Worm (Caenorhabditis elegans) whole organism, mixed stage, embryonic: ENCODE data around the gene cox-10.

Source experiments
- M03D4.4 ChIP-seq: sonication (generic microtip); optimal IDR thresholded peaks from 2 replicates; lab custom pipeline; 2017; ENCODE audit warnings: mild to moderate bottlenecking, missing genetic modification characterization, missing compliant biosample characterization
- bed-3 ChIP-seq: fragments of 200-800 bp; sonication (Bioruptor generic); optimal IDR thresholded peaks from 3 replicates; lab custom pipeline; 2018; ENCODE audit warnings: mild to moderate bottlenecking, missing genetic modification characterization, moderate library complexity, missing compliant biosample characterization
- blmp-1 ChIP-seq: fragments of 150-350 bp; optimal IDR thresholded peaks from 2 replicates; lab custom pipeline; 2014; ENCODE audit warnings: missing biosample characterization, missing genetic modification characterization
- ceh-39 ChIP-seq: fragments of 150-350 bp; optimal IDR thresholded peaks from 2 replicates; lab custom pipeline; 2014; ENCODE audit warnings: missing biosample characterization, missing genetic modification characterization
- ceh-43 ChIP-seq: fragments of 200-800 bp; sonication (Bioruptor generic); optimal IDR thresholded peaks from 2 replicates; lab custom pipeline; 2018; ENCODE audit warnings: mild to moderate bottlenecking, missing genetic modification characterization, moderate library complexity, missing compliant biosample characterization
- ceh-83 ChIP-seq: fragments of 200-800 bp; sonication (Bioruptor generic); optimal IDR thresholded peaks from 2 replicates; lab custom pipeline; 2018; ENCODE audit warnings: mild to moderate bottlenecking, missing genetic modification characterization, missing compliant biosample characterization
- ces-1 ChIP-seq: fragments of 150-350 bp; optimal IDR thresholded peaks from 2 replicates; lab custom pipeline; 2014; ENCODE audit warnings: missing biosample characterization, missing genetic modification reagents, missing genetic modification characterization
- cnd-1 ChIP-seq: fragments of 200-800 bp; sonication (Bioruptor generic); optimal IDR thresholded peaks from 2 replicates; lab custom pipeline; 2018; ENCODE audit warnings: mild to moderate bottlenecking, missing genetic modification characterization, missing compliant biosample characterization
- drap-1 ChIP-seq: fragments of 200-800 bp; sonication (Bioruptor generic); optimal IDR thresholded peaks from 3 replicates; lab custom pipeline; 2018; ENCODE audit warnings: mild to moderate bottlenecking, missing genetic modification characterization, missing compliant biosample characterization
- elt-1 ChIP-seq: sonication (generic microtip); optimal IDR thresholded peaks from 2 replicates; lab custom pipeline; 2017; ENCODE audit warnings: missing genetic modification characterization, mild to moderate bottlenecking, missing compliant biosample characterization, antibody characterized with exemption, moderate library complexity, borderline replicate concordance; ENCODE audit not compliant: insufficient read depth
- elt-3 ChIP-seq: fragments of 150-350 bp; optimal IDR thresholded peaks from 2 replicates; lab custom pipeline; 2014; ENCODE audit warnings: missing biosample characterization, missing genetic modification characterization
- flh-1 ChIP-seq: fragments of 200-800 bp; sonication (Bioruptor generic); optimal IDR thresholded peaks from 2 replicates; lab custom pipeline; 2018; ENCODE audit warnings: mild to moderate bottlenecking, missing genetic modification characterization, moderate library complexity, missing compliant biosample characterization
- ham-2 ChIP-seq: fragments of 200-800 bp; sonication (Bioruptor generic); optimal IDR thresholded peaks from 2 replicates; lab custom pipeline; 2018; ENCODE audit warnings: mild to moderate bottlenecking, missing genetic modification characterization, missing compliant biosample characterization
- hlh-1 ChIP-seq: fragments of 150-350 bp; optimal IDR thresholded peaks from 2 replicates; lab custom pipeline; 2014; ENCODE audit warnings: missing biosample characterization, missing genetic modification reagents, missing genetic modification characterization
- lin-13 ChIP-seq: fragments of 150-350 bp; optimal IDR thresholded peaks from 2 replicates; lab custom pipeline; 2014; ENCODE audit warnings: missing biosample characterization, missing genetic modification characterization
- lin-32 ChIP-seq: fragments of 200-800 bp; sonication (Bioruptor generic); optimal IDR thresholded peaks from 2 replicates; lab custom pipeline; 2018; ENCODE audit warnings: mild to moderate bottlenecking, missing genetic modification characterization, missing compliant biosample characterization
- lsy-2 ChIP-seq: fragments of 150-350 bp; optimal IDR thresholded peaks from 2 replicates; lab custom pipeline; 2014; ENCODE audit warnings: missing biosample characterization, missing genetic modification characterization
- mab-5 ChIP-seq: fragments of 150-350 bp; optimal IDR thresholded peaks from 2 replicates; lab custom pipeline; 2014; ENCODE audit warnings: missing biosample characterization, missing genetic modification characterization
- mep-1 ChIP-seq: fragments of 150-350 bp; optimal IDR thresholded peaks from 2 replicates; lab custom pipeline; 2017; ENCODE audit warnings: missing biosample characterization, missing genetic modification reagents, missing genetic modification characterization, inconsistent platforms
- mls-2 ChIP-seq: sonication (generic microtip); optimal IDR thresholded peaks from 2 replicates; lab custom pipeline; 2016; ENCODE audit warnings: mild to moderate bottlenecking, missing genetic modification characterization, moderate library complexity, missing compliant biosample characterization
- nhr-12 ChIP-seq: fragments of 150-350 bp; optimal IDR thresholded peaks from 2 replicates; lab custom pipeline; 2014; ENCODE audit warnings: missing biosample characterization, missing genetic modification characterization
- nhr-2 ChIP-seq: fragments of 150-350 bp; optimal IDR thresholded peaks from 2 replicates; lab custom pipeline; 2014; ENCODE audit warnings: missing biosample characterization, missing genetic modification characterization
- nhr-237 ChIP-seq: fragments of 150-350 bp; optimal IDR thresholded peaks from 2 replicates; lab custom pipeline; 2014; ENCODE audit warnings: missing biosample characterization, missing genetic modification characterization
- nhr-28 ChIP-seq: fragments of 150-350 bp; optimal IDR thresholded peaks from 2 replicates; lab custom pipeline; 2014; ENCODE audit warnings: missing biosample characterization, missing genetic modification characterization
- nhr-76 ChIP-seq: sonication (generic microtip); optimal IDR thresholded peaks from 2 replicates; lab custom pipeline; 2017; ENCODE audit warnings: missing biosample characterization, missing genetic modification characterization
- pha-4 ChIP-seq: fragments of 150-350 bp; optimal IDR thresholded peaks from 2 replicates; lab custom pipeline; 2018; ENCODE audit warnings: missing biosample characterization, missing genetic modification reagents, missing genetic modification characterization
- sem-2 ChIP-seq: fragments of 200-800 bp; sonication (Bioruptor generic); optimal IDR thresholded peaks from 2 replicates; lab custom pipeline; 2018; ENCODE audit warnings: mild to moderate bottlenecking, missing genetic modification characterization, missing compliant biosample characterization
- snpc-4 ChIP-seq: fragments of 150-350 bp; optimal IDR thresholded peaks from 2 replicates; lab custom pipeline; 2014; ENCODE audit warnings: missing biosample characterization, missing genetic modification characterization
- sptf-1 ChIP-seq: sonication (generic microtip); optimal IDR thresholded peaks from 2 replicates; lab custom pipeline; 2017; ENCODE audit warnings: mild to moderate bottlenecking, missing genetic modification characterization, moderate library complexity, missing compliant biosample characterization
- tbx-8 ChIP-seq: fragments of 200-800 bp; sonication (Bioruptor generic); optimal IDR thresholded peaks from 2 replicates; lab custom pipeline; 2018; ENCODE audit warnings: mild to moderate bottlenecking, missing genetic modification characterization, moderate library complexity, missing compliant biosample characterization
- unc-120 ChIP-seq: sonication (generic microtip); optimal IDR thresholded peaks from 2 replicates; lab custom pipeline; 2017; ENCODE audit warnings: missing genetic modification characterization, missing compliant biosample characterization; ENCODE audit not compliant: poor library complexity, severe bottlenecking
- unc-39 ChIP-seq: fragments of 150-350 bp; optimal IDR thresholded peaks from 2 replicates; lab custom pipeline; 2014; ENCODE audit warnings: missing biosample characterization, missing genetic modification characterization
- unc-62 ChIP-seq: fragments of 150-350 bp; optimal IDR thresholded peaks from 2 replicates; lab custom pipeline; 2014; ENCODE audit warnings: missing biosample characterization, missing genetic modification reagents, missing genetic modification characterization
- zip-8 ChIP-seq: fragments of 150-350 bp; optimal IDR thresholded peaks from 2 replicates; lab custom pipeline; 2014; ENCODE audit warnings: missing biosample characterization, missing genetic modification characterization
- ztf-11 ChIP-seq: fragments of 150-350 bp; optimal IDR thresholded peaks from 2 replicates; lab custom pipeline; 2014; ENCODE audit warnings: missing biosample characterization, missing genetic modification characterization

Gene cox-10

ce11 chrII:12673311-12673710, 6.4 kb upstream of the cox-10 start:
- no peak for TF ChIP-seq nhr-237

- TF ChIP-seq lin-32 (GFP tag; lab: Kevin White, UChicago) (no peak), nhr-2 (tag; lab: Kevin White, UChicago) (no peak), mls-2 (tag; lab: Kevin White, UChicago) (no peak), drap-1 (GFP tag; lab: Kevin White, UChicago) (no peak), bed-3 (GFP tag; lab: Kevin White, UChicago) (no peak), elt-1 (tag; lab: Kevin White, UChicago) (no peak), blmp-1 (tag; lab: Kevin White, UChicago) (no peak), ceh-43 (no peak), mab-5 (tag; lab: Kevin White, UChicago) (no peak), cnd-1 (tag; lab: Kevin White, UChicago) (no peak), ceh-39 (tag; lab: Kevin White, UChicago) (no peak), nhr-237 (no peak), nhr-12 (tag; lab: Kevin White, UChicago) (no peak), ztf-11 (tag; lab: Kevin White, UChicago) (no peak), ham-2 (no peak)
Measured at ce11 chrII:12677710-12677974, 2.1 kb upstream of the cox-10 start, which contains the start of gene Y38E10A.22. Gene Y38E10A.22, minus strand, starts transcription at chrII:12677810.

ce11 chrII:12677975-12678866, 1.5 kb upstream of the cox-10 start:
- peak; percentile 51 for TF ChIP-seq cnd-1 (tag; lab: Kevin White, UChicago)
- peak; percentile 96 for TF ChIP-seq ces-1
- peak; percentile 27 for TF ChIP-seq ham-2
- peak; percentile 21 for TF ChIP-seq blmp-1 (tag; lab: Kevin White, UChicago)
- TF ChIP-seq nhr-76 (tag; lab: Kevin White, UChicago): no peak
- TF ChIP-seq nhr-28: no peak
- no peak for TF ChIP-seq unc-120 (tag; lab: Kevin White, UChicago)
- TF ChIP-seq ceh-39 (tag; lab: Kevin White, UChicago): peak; percentile 18
- peak; percentile 15 for TF ChIP-seq bed-3 (GFP tag; lab: Kevin White, UChicago)
- TF ChIP-seq nhr-237: peak; percentile 55
- no peak for TF ChIP-seq ceh-43
- no peak for TF ChIP-seq ztf-11 (tag; lab: Kevin White, UChicago)
- peak; percentile 33 for TF ChIP-seq lin-13
- peak; percentile 72 for TF ChIP-seq ceh-83 (GFP tag; lab: Kevin White, UChicago)
- peak; percentile 63 for TF ChIP-seq M03D4.4 (tag; lab: Kevin White, UChicago)
- TF ChIP-seq unc-39: no peak
- TF ChIP-seq tbx-8: peak; percentile 13
- peak; percentile 36 for TF ChIP-seq lsy-2 (tag; lab: Kevin White, UChicago)
- TF ChIP-seq mls-2 (tag; lab: Kevin White, UChicago): peak; percentile 60
- no peak for TF ChIP-seq hlh-1 (tag; lab: Kevin White, UChicago)
- TF ChIP-seq mab-5 (tag; lab: Kevin White, UChicago): no peak
- no peak for TF ChIP-seq nhr-12 (tag; lab: Kevin White, UChicago)
- TF ChIP-seq pha-4 (tag; lab: Kevin White, UChicago): peak; percentile 47
- TF ChIP-seq elt-1 (tag; lab: Kevin White, UChicago): no peak
- no peak for TF ChIP-seq nhr-2 (tag; lab: Kevin White, UChicago)
- no peak for TF ChIP-seq flh-1 (GFP tag; lab: Kevin White, UChicago)
- peak; percentile 8 for TF ChIP-seq unc-62 (GFP tag; lab: Kevin White, UChicago)
- no peak for TF ChIP-seq zip-8 (tag; lab: Kevin White, UChicago)
- TF ChIP-seq sem-2 (GFP tag; lab: Kevin White, UChicago): peak; percentile 37
- peak; percentile 48 for TF ChIP-seq sptf-1 (tag; lab: Kevin White, UChicago)
- TF ChIP-seq snpc-4 (tag; lab: Kevin White, UChicago): no peak
- TF ChIP-seq lin-32 (GFP tag; lab: Kevin White, UChicago): no peak
- peak; percentile 70 for TF ChIP-seq mep-1 (tag; lab: Kevin White, UChicago)
- no peak for TF ChIP-seq elt-3
- peak; percentile 47 for TF ChIP-seq drap-1 (GFP tag; lab: Kevin White, UChicago)
